Worm (Caenorhabditis elegans) whole organism, young adult: ENCODE measurements around the gene mes-6.

ENCODE experiments used
- C17E4.6 ChIP-seq: fragments of 200-800 bp; sonication (Bioruptor generic); IDR thresholded peaks from 2 replicates; pipeline ENCODE4 v1.3.6; 2022; ENCODE audit warnings: missing genetic modification reagents, missing genetic modification characterization, missing compliant biosample characterization
- F49E8.2 ChIP-seq: sonication (generic microtip); optimal IDR thresholded peaks from 3 replicates; lab custom pipeline; 2017; ENCODE audit warnings: missing genetic modification characterization, mild to moderate bottlenecking, missing compliant biosample characterization, antibody characterized with exemption, moderate library complexity; ENCODE audit not compliant: insufficient read depth
- ama-1 ChIP-seq, 3 experiments: fragments of 150-350 bp in 1 of 3; sonication (generic microtip) in 2 of 3; optimal IDR thresholded peaks; 2 replicates each; lab custom pipeline; 2014 to 2018; ENCODE audit warnings: missing biosample characterization in 2 of 3, missing genetic modification characterization in 2 of 3, missing genetic modification reagents in 2 of 3
- ceh-100 ChIP-seq: fragments of 200-800 bp; sonication (Bioruptor generic); IDR thresholded peaks from 2 replicates; pipeline ENCODE4 v1.3.6; 2022; ENCODE audit warnings: missing genetic modification reagents, missing genetic modification characterization, missing compliant biosample characterization
- ekl-4 ChIP-seq: fragments of 200-800 bp; sonication (Bioruptor generic); IDR thresholded peaks from 2 replicates; pipeline ENCODE4 v1.3.6; 2022; ENCODE audit warnings: missing genetic modification reagents, missing genetic modification characterization, missing compliant biosample characterization
- let-607 ChIP-seq, 2 experiments: fragments of 200-800 bp in 1 of 2; sonication (Bioruptor generic) in 1 of 2; sonication (generic microtip) in 1 of 2; optimal IDR thresholded peaks; 2 replicates each; lab custom pipeline; 2016 to 2018; ENCODE audit warnings: mild to moderate bottlenecking in 2 of 2, missing compliant biosample characterization in 2 of 2, missing genetic modification characterization in 2 of 2, moderate library complexity in 2 of 2, missing genotype in 1 of 2
- lsy-27 ChIP-seq: sonication (generic microtip); optimal IDR thresholded peaks from 2 replicates; lab custom pipeline; 2017; ENCODE audit warnings: missing genetic modification characterization, mild to moderate bottlenecking, missing compliant biosample characterization, antibody characterized with exemption, missing genotype, borderline replicate concordance; ENCODE audit not compliant: insufficient read depth
- nfya-1 ChIP-seq: sonication (generic microtip); optimal IDR thresholded peaks from 2 replicates; lab custom pipeline; 2017; ENCODE audit warnings: antibody characterized with exemption, missing compliant biosample characterization, missing genetic modification characterization, borderline replicate concordance; ENCODE audit not compliant: insufficient read depth
- nhr-120 ChIP-seq: fragments of 200-800 bp; sonication (Bioruptor generic); IDR thresholded peaks from 2 replicates; pipeline ENCODE4 v1.3.6; 2022; ENCODE audit warnings: missing genetic modification characterization, missing compliant biosample characterization
- snpc-1.1 ChIP-seq: sonication (generic microtip); optimal IDR thresholded peaks from 2 replicates; lab custom pipeline; 2017; ENCODE audit warnings: missing genetic modification characterization, mild to moderate bottlenecking, missing compliant biosample characterization, antibody characterized with exemption, moderate library complexity, missing genotype, missing genetic modification reagents; ENCODE audit not compliant: insufficient read depth
- snpc-4 ChIP-seq, 5 experiments: fragments of 150-350 bp in 1 of 5; sonication (generic microtip) in 4 of 5; optimal IDR thresholded peaks; 2 replicates each; lab custom pipeline; 2014 to 2018; ENCODE audit warnings: missing genetic modification characterization in 5 of 5, missing biosample characterization in 3 of 5, antibody characterized with exemption in 2 of 5, mild to moderate bottlenecking in 2 of 5, missing compliant biosample characterization in 2 of 5, missing genotype in 2 of 5, moderate library complexity in 2 of 5, missing genetic modification reagents in 1 of 5
- tbx-9 ChIP-seq: sonication (generic microtip); optimal IDR thresholded peaks from 2 replicates; lab custom pipeline; 2016; ENCODE audit warnings: borderline replicate concordance, missing genetic modification characterization, inconsistent platforms, missing compliant biosample characterization
- unc-62 ChIP-seq: fragments of 150-350 bp; optimal IDR thresholded peaks from 2 replicates; lab custom pipeline; 2014; ENCODE audit warnings: missing biosample characterization, missing genetic modification reagents, missing genetic modification characterization
- xnd-1 ChIP-seq: sonication (generic microtip); optimal IDR thresholded peaks from 2 replicates; lab custom pipeline; 2016; ENCODE audit warnings: missing genotype, missing genetic modification reagents, missing genetic modification characterization, missing compliant biosample characterization

- no peak for TF ChIP-seq snpc-4 (GFP tag; optimal IDR thresholded peaks at IDR 0.05; lab: Kevin White, UChicago)
- TF ChIP-seq snpc-4 (tag; optimal IDR thresholded peaks at IDR 0.05; lab: Kevin White, UChicago) = no peak
- TF ChIP-seq C17E4.6 (GFP tag; lab: Robert Waterston, UW) = no peak
- TF ChIP-seq unc-62 (GFP tag; lab: Kevin White, UChicago) = no peak
- TF ChIP-seq lsy-27 (tag; lab: Kevin White, UChicago) = no peak
- TF ChIP-seq let-607 (tag; optimal IDR thresholded peaks at IDR 0.05; lab: Kevin White, UChicago) = no peak
- no peak for TF ChIP-seq tbx-9 (tag; lab: Kevin White, UChicago)
- TF ChIP-seq xnd-1 (tag; lab: Kevin White, UChicago) = no peak
- no peak for TF ChIP-seq ama-1 (optimal IDR thresholded peaks at IDR 0.05; lab: Kevin White, UChicago)
- no peak for TF ChIP-seq ama-1 (GFP tag; optimal IDR thresholded peaks at IDR 0.05; lab: Kevin White, UChicago)
- no peak for TF ChIP-seq F49E8.2 (tag; lab: Kevin White, UChicago)
- no peak for TF ChIP-seq snpc-1.1 (tag; lab: Kevin White, UChicago)
- TF ChIP-seq nfya-1 (tag; lab: Kevin White, UChicago) = no peak
- TF ChIP-seq ceh-100 (GFP tag; lab: Robert Waterston, UW) = no peak
- no peak for TF ChIP-seq nhr-120 (GFP tag; lab: Robert Waterston, UW)
- no peak for TF ChIP-seq ekl-4 (GFP tag; lab: Robert Waterston, UW)
Measured at ce11 chrIV:8520594-8520993, 9.5 kb downstream of the mes-6 start, which contains the start of gene pkg-2.
